Worm (Caenorhabditis elegans) whole organism, L1 larva: Measurements from ENCODE around the gene F58B4.2.

Experiments
- C16A3.4 ChIP-seq: fragments of 150-350 bp; optimal IDR thresholded peaks from 2 replicates; lab custom pipeline; 2014; ENCODE audit warnings: missing biosample characterization, missing genetic modification characterization
- ama-1 ChIP-seq: fragments of 150-350 bp; optimal IDR thresholded peaks from 2 replicates; lab custom pipeline; 2014
- blmp-1 ChIP-seq: fragments of 150-350 bp; optimal IDR thresholded peaks from 2 replicates; lab custom pipeline; 2014; ENCODE audit warnings: missing biosample characterization, missing genetic modification characterization
- ceh-82 ChIP-seq, 3 experiments: fragments of 150-350 bp in 1 of 3; sonication (generic microtip) in 2 of 3; optimal IDR thresholded peaks; 2 replicates each; lab custom pipeline; 2014 to 2017; ENCODE audit warnings: missing biosample characterization in 3 of 3, missing genetic modification characterization in 3 of 3
- ceh-90 ChIP-seq: sonication (generic microtip); optimal IDR thresholded peaks from 2 replicates; lab custom pipeline; 2016; ENCODE audit warnings: missing genetic modification characterization, missing compliant biosample characterization
- dpl-1 ChIP-seq, 3 experiments: fragments of 150-350 bp in 2 of 3; sonication (generic microtip) in 1 of 3; optimal IDR thresholded peaks; 2 replicates each; lab custom pipeline; 2014 to 2017; ENCODE audit warnings: missing biosample characterization in 3 of 3, missing genetic modification characterization in 3 of 3, missing genetic modification reagents in 3 of 3
- dsc-1 ChIP-seq: sonication (generic microtip); optimal IDR thresholded peaks from 2 replicates; lab custom pipeline; 2016; ENCODE audit warnings: mild to moderate bottlenecking, missing genetic modification characterization, missing compliant biosample characterization
- efl-1 ChIP-seq, 4 experiments: fragments of 150-350 bp; optimal IDR thresholded peaks in 3 of 4; peaks in 1 of 4; 1 replicate in 1 of 4; 2 replicates in 3 of 4; lab custom pipeline; 2014; ENCODE audit warnings: missing biosample characterization in 2 of 4, missing genetic modification characterization in 2 of 4, missing genetic modification reagents in 2 of 4
- elt-2 ChIP-seq: sonication (generic microtip); optimal IDR thresholded peaks from 2 replicates; lab custom pipeline; 2016; ENCODE audit warnings: missing genetic modification characterization, mild to moderate bottlenecking, inconsistent platforms, missing compliant biosample characterization, missing genetic modification reagents
- elt-3 ChIP-seq, 6 experiments: fragments of 150-350 bp in 1 of 6; sonication (generic microtip); optimal IDR thresholded peaks; 2 replicates each; lab custom pipeline; 2017 to 2018; ENCODE audit warnings: missing biosample characterization in 6 of 6, missing genetic modification characterization in 6 of 6, inconsistent platforms in 1 of 6
- ets-5 ChIP-seq: fragments of 200-800 bp; sonication (Bioruptor generic); IDR thresholded peaks from 2 replicates; pipeline ENCODE4 v1.3.6; 2022; ENCODE audit warnings: missing genetic modification characterization, missing compliant biosample characterization
- fkh-8 ChIP-seq: sonication (generic microtip); optimal IDR thresholded peaks from 2 replicates; lab custom pipeline; 2016; ENCODE audit warnings: mild to moderate bottlenecking, missing genetic modification characterization, missing compliant biosample characterization
- grh-1 ChIP-seq: fragments of 200-800 bp; sonication (Bioruptor generic); IDR thresholded peaks from 2 replicates; pipeline ENCODE4 v1.3.6; 2022; ENCODE audit warnings: missing genetic modification reagents, missing genetic modification characterization, missing compliant biosample characterization
- hlh-17 ChIP-seq: fragments of 200-800 bp; sonication (Bioruptor generic); optimal IDR thresholded peaks from 2 replicates; lab custom pipeline; 2018; ENCODE audit warnings: missing genetic modification characterization, mild to moderate bottlenecking, missing compliant biosample characterization, moderate library complexity, borderline replicate concordance
- irx-1 ChIP-seq: sonication (generic microtip); optimal IDR thresholded peaks from 2 replicates; lab custom pipeline; 2016; ENCODE audit warnings: missing genetic modification characterization, missing compliant biosample characterization
- lin-13 ChIP-seq: fragments of 150-350 bp; optimal IDR thresholded peaks from 2 replicates; lab custom pipeline; 2014; ENCODE audit warnings: missing biosample characterization, missing genetic modification reagents, missing genetic modification characterization
- lin-14 ChIP-seq: fragments of 200-800 bp; sonication (Bioruptor generic); optimal IDR thresholded peaks from 2 replicates; lab custom pipeline; 2018; ENCODE audit warnings: mild to moderate bottlenecking, missing genetic modification characterization, moderate library complexity, missing compliant biosample characterization
- lin-15B ChIP-seq: fragments of 150-350 bp; sonication (generic microtip); optimal IDR thresholded peaks from 3 replicates; lab custom pipeline; 2014; ENCODE audit warnings: missing biosample characterization, missing genetic modification characterization
- lin-35 ChIP-seq, 2 experiments: fragments of 150-350 bp; optimal IDR thresholded peaks; 2 replicates each; lab custom pipeline; 2014; ENCODE audit warnings: missing biosample characterization in 2 of 2, missing genetic modification characterization in 2 of 2, missing genetic modification reagents in 2 of 2
- lir-3 ChIP-seq: sonication (generic microtip); optimal IDR thresholded peaks from 2 replicates; lab custom pipeline; 2016; ENCODE audit warnings: mild to moderate bottlenecking, missing genetic modification characterization, moderate library complexity, missing compliant biosample characterization; ENCODE audit not compliant: poor library complexity
- lsy-2 ChIP-seq, 2 experiments: fragments of 150-350 bp; optimal IDR thresholded peaks; 2 replicates each; lab custom pipeline; 2014; ENCODE audit warnings: missing biosample characterization in 2 of 2, missing genetic modification characterization in 2 of 2
- mab-9 ChIP-seq: fragments of 200-800 bp; sonication (Bioruptor generic); IDR thresholded peaks from 2 replicates; pipeline ENCODE4 v1.3.6; 2022; ENCODE audit warnings: missing genetic modification reagents, missing genetic modification characterization, missing compliant biosample characterization
- mdl-1 ChIP-seq, 2 experiments: fragments of 150-350 bp; optimal IDR thresholded peaks; 2 replicates each; lab custom pipeline; 2014 to 2017; ENCODE audit warnings: missing biosample characterization in 2 of 2, missing genetic modification characterization in 2 of 2, inconsistent platforms in 1 of 2
- nhr-19 ChIP-seq: fragments of 200-800 bp; sonication (Bioruptor generic); conservative IDR thresholded peaks from 2 replicates; pipeline ENCODE4 v1.3.6; 2022; ENCODE audit warnings: missing genetic modification characterization, missing compliant biosample characterization
- nhr-20 ChIP-seq: sonication (generic microtip); optimal IDR thresholded peaks from 2 replicates; lab custom pipeline; 2016; ENCODE audit warnings: mild to moderate bottlenecking, missing genetic modification characterization, missing compliant biosample characterization
- nhr-47 ChIP-seq: sonication (generic microtip); optimal IDR thresholded peaks from 2 replicates; lab custom pipeline; 2016; ENCODE audit warnings: mild to moderate bottlenecking, missing genetic modification characterization, moderate library complexity, missing compliant biosample characterization
- nhr-71 ChIP-seq: sonication (generic microtip); optimal IDR thresholded peaks from 2 replicates; lab custom pipeline; 2016; ENCODE audit warnings: mild to moderate bottlenecking, missing genetic modification characterization, moderate library complexity, missing compliant biosample characterization
- nhr-85 ChIP-seq: sonication (generic microtip); peaks from one replicate; lab custom pipeline; 2016; ENCODE audit warnings: missing genetic modification characterization, inconsistent platforms, missing compliant biosample characterization
- nhr-90 ChIP-seq: sonication (generic microtip); optimal IDR thresholded peaks from 2 replicates; lab custom pipeline; 2016; ENCODE audit warnings: mild to moderate bottlenecking, missing genetic modification characterization, missing compliant biosample characterization; ENCODE audit not compliant: poor library complexity
- pag-3 ChIP-seq: sonication (generic microtip); optimal IDR thresholded peaks from 2 replicates; lab custom pipeline; 2017; ENCODE audit warnings: missing genetic modification characterization, mild to moderate bottlenecking, missing compliant biosample characterization, antibody characterized with exemption, borderline replicate concordance; ENCODE audit not compliant: insufficient read depth
- pqm-1 ChIP-seq: sonication (generic microtip); optimal IDR thresholded peaks from 3 replicates; lab custom pipeline; 2017; ENCODE audit warnings: missing biosample characterization, missing genetic modification characterization
- rnt-1 ChIP-seq: sonication (generic microtip); optimal IDR thresholded peaks from 2 replicates; lab custom pipeline; 2016; ENCODE audit warnings: mild to moderate bottlenecking, missing genetic modification characterization, moderate library complexity, missing compliant biosample characterization
- snpc-4 ChIP-seq: fragments of 150-350 bp; optimal IDR thresholded peaks from 2 replicates; lab custom pipeline; 2014; ENCODE audit warnings: missing biosample characterization, missing genetic modification characterization
- snu-23 ChIP-seq: sonication (generic microtip); optimal IDR thresholded peaks from 2 replicates; lab custom pipeline; 2016; ENCODE audit warnings: missing genetic modification characterization, missing compliant biosample characterization
- swsn-7 ChIP-seq: sonication (generic microtip); optimal IDR thresholded peaks from 2 replicates; lab custom pipeline; 2016; ENCODE audit warnings: missing genetic modification characterization, missing compliant biosample characterization
- unc-130 ChIP-seq: fragments of 150-350 bp; optimal IDR thresholded peaks from 2 replicates; lab custom pipeline; 2017; ENCODE audit warnings: missing biosample characterization, missing genetic modification characterization, inconsistent platforms
- unc-30 ChIP-seq: sonication (generic microtip); optimal IDR thresholded peaks from 2 replicates; lab custom pipeline; 2017; ENCODE audit warnings: missing biosample characterization, missing genetic modification characterization
- unc-98 ChIP-seq: fragments of 200-800 bp; sonication (Bioruptor generic); IDR thresholded peaks from 2 replicates; pipeline ENCODE4 v1.3.6; 2022; ENCODE audit warnings: missing genetic modification characterization, missing compliant biosample characterization
- vab-15 ChIP-seq: sonication (generic microtip); optimal IDR thresholded peaks from 2 replicates; lab custom pipeline; 2017; ENCODE audit warnings: missing genotype, mild to moderate bottlenecking, missing genetic modification characterization, missing compliant biosample characterization
- ztf-11 ChIP-seq, 2 experiments: sonication (generic microtip); optimal IDR thresholded peaks; 2 replicates each; lab custom pipeline; 2016 to 2017; ENCODE audit warnings: missing genetic modification characterization in 2 of 2, missing biosample characterization in 1 of 2, missing compliant biosample characterization in 1 of 2

F58B4.2 gene

DNA sequence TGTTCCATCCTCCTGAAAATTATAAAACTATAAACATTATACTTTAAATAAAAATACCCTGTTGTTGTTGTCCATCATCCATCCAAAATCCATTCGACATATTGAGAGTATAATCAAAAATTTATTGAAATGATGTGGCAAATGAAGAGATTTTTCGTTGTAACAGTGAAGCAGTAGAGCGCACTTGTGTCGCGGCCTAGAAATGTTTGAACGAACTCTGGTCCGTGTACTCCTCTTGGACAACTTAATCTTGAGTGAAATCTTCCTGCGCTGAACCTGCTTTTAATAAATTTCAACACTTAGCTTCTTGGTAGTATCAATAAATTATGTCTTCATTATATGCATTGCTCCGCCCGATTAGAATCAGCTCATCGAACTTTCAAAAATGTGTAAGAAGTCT is 23.7 kb downstream of the F58B4.2 start, which contains the start of the genes F32D8.14 and F32D8.5 (continued):
- TF ChIP-seq ama-1 (lab: Kevin White, UChicago): no peak
- TF ChIP-seq snpc-4 (tag; lab: Kevin White, UChicago): peak; percentile 51
- no peak for TF ChIP-seq ets-5 (GFP tag; lab: Robert Waterston, UW)
- TF ChIP-seq lir-3: peak; percentile 96
- TF ChIP-seq lsy-2 (tag; optimal IDR thresholded peaks at IDR 0.05; lab: Kevin White, UChicago): peak; percentile 87 to 89
- TF ChIP-seq, all 84 proteins: peak for 56

DNA sequence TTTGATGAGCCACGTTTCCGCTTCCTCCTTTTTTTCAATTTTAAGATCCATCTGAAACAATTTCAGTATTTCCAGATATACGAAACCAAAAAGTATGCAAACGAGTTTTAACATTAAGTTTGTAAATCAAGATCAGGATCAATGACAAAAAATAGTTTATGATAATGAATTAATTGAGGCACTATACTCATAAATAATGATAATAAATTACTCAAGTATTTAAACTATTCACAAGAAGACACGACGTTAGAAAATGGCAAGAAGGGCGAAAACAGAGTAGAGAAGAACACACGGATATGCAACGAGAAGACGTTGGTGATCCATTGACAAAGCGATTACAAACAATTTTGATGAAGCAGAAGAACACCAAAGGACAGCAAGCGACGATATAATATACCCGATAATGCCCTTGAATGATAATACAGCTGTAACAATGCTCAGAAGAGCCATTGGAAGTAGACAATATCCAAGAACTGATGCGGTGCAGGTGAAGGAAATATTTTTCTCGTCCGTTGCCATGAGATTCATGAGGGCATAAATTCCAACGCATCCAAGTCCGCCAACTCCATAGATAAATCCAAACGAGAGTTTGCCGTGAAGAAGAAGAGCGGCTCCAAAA is 24.7 kb downstream of the F58B4.2 start, which contains the start of gene F32D8.4:
F32D8.4 (minus strand) TSS at position 51 of the 619 bp plus-strand sequence.
- TF ChIP-seq efl-1 (optimal IDR thresholded peaks at IDR 0.05; lab: Kevin White, UChicago) (no peak), efl-1 (GFP tag; optimal IDR thresholded peaks at IDR 0.05 in 1 of 2; lab: Kevin White, UChicago) (peak in 1 of 2 experiments; percentile 90), nhr-71 (no peak)
- TF ChIP-seq, all 84 proteins: peak for 1

- TF ChIP-seq unc-130 (tag; lab: Kevin White, UChicago) (peak; percentile 57), hlh-17 (GFP tag; lab: Kevin White, UChicago) (no peak), nhr-71 (peak; percentile 86), lin-14 (GFP tag; lab: Kevin White, UChicago) (peak; percentile 61), lsy-2 (tag; optimal IDR thresholded peaks at IDR 0.05; lab: Kevin White, UChicago) (peak; percentile 33 to 45), grh-1 (GFP tag; lab: Robert Waterston, UW) (no peak), snu-23 (GFP tag; lab: Kevin White, UChicago) (peak; percentile 84), lir-3 (peak; percentile 18), nhr-19 (peak; percentile 74), efl-1 (optimal IDR thresholded peaks at IDR 0.05; lab: Kevin White, UChicago) (peak; percentile 68 to 81), efl-1 (GFP tag; optimal IDR thresholded peaks at IDR 0.05 in 1 of 2; lab: Kevin White, UChicago) (peak; percentile 18 to 95), elt-3 (tag; optimal IDR thresholded peaks at IDR 0.05; lab: Kevin White, UChicago) (peak in 2 of 6 experiments; percentile 41 to 62), pag-3 (tag; lab: Kevin White, UChicago) (no peak), fkh-8 (tag; lab: Kevin White, UChicago) (no peak), lin-15B (tag; lab: Kevin White, UChicago) (no peak), ceh-82 (tag; optimal IDR thresholded peaks at IDR 0.05; lab: Kevin White, UChicago) (peak in 1 of 3 experiments; percentile 22), ceh-90 (no peak), nhr-85 (tag; lab: Kevin White, UChicago) (peak; percentile 65), lin-13 (GFP tag; lab: Kevin White, UChicago) (peak; percentile 9), irx-1 (tag; lab: Kevin White, UChicago) (no peak), pqm-1 (tag; lab: Kevin White, UChicago) (no peak), swsn-7 (peak; percentile 44), ztf-11 (tag; optimal IDR thresholded peaks at IDR 0.05; lab: Kevin White, UChicago) (no peak), unc-30 (no peak), rnt-1 (tag; lab: Kevin White, UChicago) (peak; percentile 37), ama-1 (lab: Kevin White, UChicago) (peak; percentile 44), nhr-90 (peak; percentile 41), dsc-1 (peak; percentile 19), nhr-47 (tag; lab: Kevin White, UChicago) (peak; percentile 36), vab-15 (tag; lab: Kevin White, UChicago) (no peak), blmp-1 (tag; lab: Kevin White, UChicago) (peak; percentile 55), mdl-1 (tag; optimal IDR thresholded peaks at IDR 0.05; lab: Kevin White, UChicago) (peak in 1 of 2 experiments; percentile 10), dpl-1 (GFP tag; optimal IDR thresholded peaks at IDR 0.05; lab: Kevin White, UChicago) (peak in 2 of 3 experiments; percentile 11 to 17), mab-9 (no peak), lin-35 (GFP tag; optimal IDR thresholded peaks at IDR 0.05; lab: Kevin White, UChicago) (peak; percentile 23 to 59), C16A3.4 (tag; lab: Kevin White, UChicago) (peak; percentile 35), elt-2 (tag; lab: Kevin White, UChicago) (peak; percentile 42), unc-98 (GFP tag; lab: Robert Waterston, UW) (no peak), nhr-20 (peak; percentile 82)
- TF ChIP-seq, all 84 proteins: peak for 25
Measured at ce11 chrV:10890980-10891379, 27.3 kb downstream of the F58B4.2 start, which contains the start of gene F32D8.12. Gene F32D8.12, minus strand, starts transcription at chrV:10891027.
